Fruit fly (Drosophila melanogaster) whole organism, embryonic: ENCODE results near the gene Ufd1.
A peak's percentile ranks its signal among the peaks of the same experiment; 100 is the strongest.

Experiments
- Adf1 ChIP-seq: fragments of 200-800 bp; sonication (Bioruptor generic); IDR thresholded peaks from 2 replicates; pipeline ENCODE4 v1.3.6; 2022; ENCODE audit warnings: missing biosample characterization, missing genetic modification characterization
- Blimp-1 ChIP-seq: fragments of 200-800 bp; sonication (Bioruptor generic); optimal IDR thresholded peaks from 3 replicates; lab custom pipeline; 2018; ENCODE audit warnings: missing biosample characterization, missing genetic modification characterization, mild to moderate bottlenecking, moderate library complexity, missing genetic modification reagents
- Bteb2 ChIP-seq: fragments of 200-800 bp; sonication (Bioruptor generic); optimal IDR thresholded peaks from 2 replicates; lab custom pipeline; 2016; ENCODE audit warnings: missing biosample characterization, missing genetic modification characterization
- C15 ChIP-seq: fragments of 200-800 bp; sonication (Bioruptor generic); IDR thresholded peaks from 3 replicates; pipeline ENCODE4 v1.3.6; 2022; ENCODE audit warnings: missing biosample characterization, missing genetic modification characterization
- CG11456 ChIP-seq: fragments of 200-800 bp; sonication (Bioruptor generic); IDR thresholded peaks from 3 replicates; pipeline ENCODE4 v1.3.6; 2022; ENCODE audit warnings: missing biosample characterization, missing genetic modification characterization
- CG14014 ChIP-seq: fragments of 200-800 bp; sonication (Bioruptor generic); IDR thresholded peaks from 2 replicates; pipeline ENCODE4 v1.3.6; 2022; ENCODE audit warnings: missing biosample characterization, missing genetic modification characterization
- CG14050 ChIP-seq: fragments of 200-800 bp; sonication (Bioruptor generic); IDR thresholded peaks from 3 replicates; pipeline ENCODE4 v1.3.6; 2022; ENCODE audit warnings: missing biosample characterization, missing genetic modification characterization
- CG17186 ChIP-seq: fragments of 200-800 bp; sonication (Bioruptor generic); optimal IDR thresholded peaks from 3 replicates; lab custom pipeline; 2017; ENCODE audit warnings: missing biosample characterization, missing genetic modification reagents, missing genetic modification characterization
- CG3163 ChIP-seq: fragments of 200-800 bp; sonication (Bioruptor generic); optimal IDR thresholded peaks from 3 replicates; lab custom pipeline; 2016; ENCODE audit warnings: missing biosample characterization, missing genetic modification characterization
- CG4820 ChIP-seq: fragments of 200-800 bp; sonication (Bioruptor generic); optimal IDR thresholded peaks from 3 replicates; lab custom pipeline; 2016; ENCODE audit warnings: missing biosample characterization, missing genetic modification characterization
- CG8089 ChIP-seq: fragments of 200-800 bp; sonication (Bioruptor generic); optimal IDR thresholded peaks from 3 replicates; lab custom pipeline; 2016; ENCODE audit warnings: missing biosample characterization, missing genetic modification characterization
- CG9437 ChIP-seq: fragments of 200-800 bp; sonication (Bioruptor generic); optimal IDR thresholded peaks from 2 replicates; lab custom pipeline; 2018; ENCODE audit warnings: missing biosample characterization, mild to moderate bottlenecking, missing genetic modification characterization
- CoRest ChIP-seq: fragments of 200-800 bp; sonication (Bioruptor generic); optimal IDR thresholded peaks from 3 replicates; lab custom pipeline; 2018; ENCODE audit warnings: missing biosample characterization, mild to moderate bottlenecking, missing genetic modification characterization, moderate library complexity
- Dbx ChIP-seq: fragments of 200-800 bp; sonication (Bioruptor generic); IDR thresholded peaks from 3 replicates; pipeline ENCODE4 v1.3.6; 2022; ENCODE audit warnings: missing biosample characterization, missing genetic modification characterization
- Fer3 ChIP-seq: fragments of 200-800 bp; sonication (Bioruptor generic); optimal IDR thresholded peaks from 2 replicates; lab custom pipeline; 2018; ENCODE audit warnings: missing biosample characterization, mild to moderate bottlenecking, missing genetic modification characterization, moderate library complexity
- GATAe ChIP-seq: fragments of 200-800 bp; sonication (Bioruptor generic); conservative IDR thresholded peaks from 2 replicates; pipeline ENCODE4 v1.3.6; 2022; ENCODE audit warnings: missing biosample characterization, missing genetic modification characterization
- HLH3B ChIP-seq: fragments of 200-800 bp; sonication (Bioruptor generic); IDR thresholded peaks from 2 replicates; pipeline ENCODE4 v1.3.6; 2022; ENCODE audit warnings: missing biosample characterization, missing genetic modification characterization
- Lhr ChIP-seq: fragments of 200-800 bp; sonication (Bioruptor generic); optimal IDR thresholded peaks from 3 replicates; lab custom pipeline; 2017; ENCODE audit warnings: mild to moderate bottlenecking, missing biosample characterization, missing genetic modification reagents, missing genetic modification characterization
- Spps ChIP-seq: fragments of 200-800 bp; sonication (Bioruptor generic); optimal IDR thresholded peaks from 2 replicates; lab custom pipeline; 2018; ENCODE audit warnings: missing biosample characterization, mild to moderate bottlenecking, missing genetic modification characterization
- Usf ChIP-seq: fragments of 200-800 bp; sonication (Bioruptor generic); optimal IDR thresholded peaks from 2 replicates; lab custom pipeline; 2017; ENCODE audit warnings: missing genotype, missing biosample characterization, missing genetic modification characterization
- Vsx1 ChIP-seq: fragments of 200-800 bp; sonication (Bioruptor generic); optimal IDR thresholded peaks from 2 replicates; lab custom pipeline; 2017; ENCODE audit warnings: missing biosample characterization, mild to moderate bottlenecking, missing genetic modification characterization, missing genetic modification reagents
- cg ChIP-seq: fragments of 200-800 bp; sonication (Bioruptor generic); optimal IDR thresholded peaks from 3 replicates; lab custom pipeline; 2019; ENCODE audit warnings: missing biosample characterization, mild to moderate bottlenecking, missing genetic modification characterization, moderate library complexity
- crp ChIP-seq, 2 experiments: fragments of 200-800 bp; sonication (Bioruptor generic); optimal IDR thresholded peaks; 2 replicates in 1 of 2; 3 replicates in 1 of 2; lab custom pipeline; 2017; ENCODE audit warnings: missing biosample characterization in 2 of 2, missing genetic modification characterization in 2 of 2, mild to moderate bottlenecking in 1 of 2, moderate library complexity in 1 of 2
- dan ChIP-seq: fragments of 200-800 bp; sonication (Bioruptor generic); IDR thresholded peaks from 2 replicates; pipeline ENCODE4 v1.3.6; 2022; ENCODE audit warnings: missing biosample characterization, missing genetic modification characterization
- grn ChIP-seq: fragments of 200-800 bp; sonication (Bioruptor generic); optimal IDR thresholded peaks from 3 replicates; lab custom pipeline; 2017; ENCODE audit warnings: missing biosample characterization, missing genetic modification characterization
- lab ChIP-seq: fragments of 200-800 bp; sonication (Bioruptor generic); optimal IDR thresholded peaks from 3 replicates; lab custom pipeline; 2017; ENCODE audit warnings: missing biosample characterization, missing genetic modification characterization, mild to moderate bottlenecking, moderate library complexity, missing genetic modification reagents
- nau ChIP-seq: fragments of 200-800 bp; sonication (Bioruptor generic); optimal IDR thresholded peaks from 3 replicates; lab custom pipeline; 2017; ENCODE audit warnings: missing biosample characterization, mild to moderate bottlenecking, missing genetic modification characterization, missing genetic modification reagents
- nom ChIP-seq: fragments of 200-800 bp; sonication (Bioruptor generic); optimal IDR thresholded peaks from 2 replicates; lab custom pipeline; 2017; ENCODE audit warnings: missing biosample characterization, missing genetic modification characterization, mild to moderate bottlenecking, moderate library complexity, missing genetic modification reagents
- p53 ChIP-seq: fragments of 200-800 bp; sonication (Bioruptor generic); optimal IDR thresholded peaks from 2 replicates; lab custom pipeline; 2016; ENCODE audit warnings: missing biosample characterization, missing genetic modification characterization
- ranshi ChIP-seq: fragments of 200-800 bp; sonication (Bioruptor generic); IDR thresholded peaks from 2 replicates; pipeline ENCODE4 v1.3.6; 2022; ENCODE audit warnings: missing biosample characterization, missing genetic modification characterization
- sima ChIP-seq: fragments of 200-800 bp; sonication (Bioruptor generic); optimal IDR thresholded peaks from 2 replicates; lab custom pipeline; 2016; ENCODE audit warnings: missing biosample characterization, missing genetic modification characterization
- sqz ChIP-seq: fragments of 200-800 bp; sonication (Bioruptor generic); optimal IDR thresholded peaks from 3 replicates; lab custom pipeline; 2018; ENCODE audit warnings: missing biosample characterization, mild to moderate bottlenecking, missing genetic modification characterization
- sr ChIP-seq: fragments of 200-800 bp; sonication (Bioruptor generic); IDR thresholded peaks from 3 replicates; pipeline ENCODE4 v1.3.6; 2022; ENCODE audit warnings: missing biosample characterization, missing genetic modification characterization
- tgo ChIP-seq: fragments of 200-800 bp; sonication (Bioruptor generic); IDR thresholded peaks from 3 replicates; pipeline ENCODE4 v1.3.6; 2022; ENCODE audit warnings: missing biosample characterization, missing genetic modification characterization
- toy ChIP-seq: fragments of 200-800 bp; sonication (Bioruptor generic); IDR thresholded peaks from 2 replicates; pipeline ENCODE4 v1.3.6; 2022; ENCODE audit warnings: missing biosample characterization, missing genetic modification characterization
- wek ChIP-seq: fragments of 200-800 bp; sonication (Bioruptor generic); optimal IDR thresholded peaks from 3 replicates; lab custom pipeline; 2018; ENCODE audit warnings: missing biosample characterization, mild to moderate bottlenecking, missing genetic modification characterization, moderate library complexity
- yki ChIP-seq: fragments of >200 bp; optimal IDR thresholded peaks from 3 replicates; lab custom pipeline; 2018

Gene Ufd1

dm6 chr3L:11084557-11085231 is 38.3 kb downstream of the Ufd1 start (continued):
- TF ChIP-seq GATAe (peak; percentile 62), CG9437 (GFP tag; lab: Kevin White, UChicago) (peak; percentile 92), CG17186 (GFP tag; lab: Kevin White, UChicago) (peak; percentile 82), sr (peak; percentile 91), CG8089 (GFP tag; lab: Kevin White, UChicago) (peak; percentile 97), Dbx (GFP tag; lab: Robert Waterston, UW) (peak; percentile 82; the same call in 2 of the 3 replicates), p53 (GFP tag; lab: Kevin White, UChicago) (peak; percentile 84), sqz (GFP tag; lab: Kevin White, UChicago) (peak; percentile 97), lab (GFP tag; lab: Kevin White, UChicago) (peak; percentile 94), Vsx1 (peak; percentile 92), Lhr (GFP tag; lab: Kevin White, UChicago) (peak; percentile 93), wek (GFP tag; lab: Kevin White, UChicago) (peak; percentile 78), CoRest (tag; lab: Kevin White, UChicago) (peak; percentile 97), Bteb2 (GFP tag; lab: Kevin White, UChicago) (peak; percentile 94), yki (no peak), sima (GFP tag; lab: Kevin White, UChicago) (peak; percentile 91), CG3163 (GFP tag; lab: Kevin White, UChicago) (peak; percentile 85), crp (GFP tag; optimal IDR thresholded peaks at IDR 0.05; lab: Kevin White, UChicago) (peak in 1 of 2 experiments; percentile 63), Adf1 (peak; percentile 54), nau (GFP tag; lab: Kevin White, UChicago) (no peak), dan (GFP tag; lab: Robert Waterston, UW) (peak; percentile 87), toy (GFP tag; lab: Robert Waterston, UW) (peak; percentile 77), CG4820 (peak; percentile 97), Spps (peak; percentile 96), CG14050 (GFP tag; lab: Robert Waterston, UW) (peak; percentile 93), Fer3 (tag; lab: Kevin White, UChicago) (peak; percentile 91)
- TF ChIP-seq, all 482 proteins: peak for 425

- TF ChIP-seq tgo (GFP tag; lab: Robert Waterston, UW) (no peak), C15 (no peak), nom (GFP tag; lab: Kevin White, UChicago) (peak; percentile 10), Usf (GFP tag; lab: Kevin White, UChicago) (no peak), ranshi (GFP tag; lab: Robert Waterston, UW) (no peak), HLH3B (no peak), grn (peak; percentile 73), CG14014 (GFP tag; lab: Robert Waterston, UW) (no peak), Blimp-1 (peak; percentile 83), yki (no peak), cg (GFP tag; lab: Kevin White, UChicago) (peak; percentile 25), CG11456 (GFP tag; lab: Robert Waterston, UW) (no peak)
- TF ChIP-seq, all 482 proteins: peak for 4
Observed at dm6 chr3L:11083605-11084004, 39.4 kb downstream of the Ufd1 start.
